Worm (Caenorhabditis elegans) whole organism, midembryonic: ENCODE data around the gene M199.2.

Source experiments
- T22C8.4 ChIP-seq: fragments of 200-800 bp; sonication (Bioruptor generic); IDR thresholded peaks from 2 replicates; pipeline ENCODE4 v1.3.6; 2022; ENCODE audit warnings: missing genetic modification characterization, missing compliant biosample characterization
- cog-1 ChIP-seq: sonication (generic microtip); optimal IDR thresholded peaks from 2 replicates; lab custom pipeline; 2016; ENCODE audit warnings: missing genetic modification characterization, missing compliant biosample characterization
- flt-1 ChIP-seq: fragments of 200-800 bp; sonication (Bioruptor generic); IDR thresholded peaks from 2 replicates; pipeline ENCODE4 v1.3.6; 2022; ENCODE audit warnings: missing genetic modification characterization, missing compliant biosample characterization
- ref-1 ChIP-seq: fragments of 200-800 bp; sonication (Bioruptor generic); conservative IDR thresholded peaks from 2 replicates; pipeline ENCODE4 v1.3.6; 2022; ENCODE audit warnings: missing genetic modification reagents, missing genetic modification characterization, missing compliant biosample characterization
- ztf-23 ChIP-seq: fragments of 200-800 bp; sonication (Bioruptor generic); IDR thresholded peaks from 2 replicates; pipeline ENCODE4 v1.3.6; 2022; ENCODE audit warnings: missing genetic modification reagents, missing genetic modification characterization, missing compliant biosample characterization
- ztf-29 ChIP-seq: fragments of 200-800 bp; sonication (Bioruptor generic); IDR thresholded peaks from 2 replicates; pipeline ENCODE4 v1.3.6; 2022; ENCODE audit warnings: missing genetic modification reagents, missing genetic modification characterization, missing compliant biosample characterization

DNA sequence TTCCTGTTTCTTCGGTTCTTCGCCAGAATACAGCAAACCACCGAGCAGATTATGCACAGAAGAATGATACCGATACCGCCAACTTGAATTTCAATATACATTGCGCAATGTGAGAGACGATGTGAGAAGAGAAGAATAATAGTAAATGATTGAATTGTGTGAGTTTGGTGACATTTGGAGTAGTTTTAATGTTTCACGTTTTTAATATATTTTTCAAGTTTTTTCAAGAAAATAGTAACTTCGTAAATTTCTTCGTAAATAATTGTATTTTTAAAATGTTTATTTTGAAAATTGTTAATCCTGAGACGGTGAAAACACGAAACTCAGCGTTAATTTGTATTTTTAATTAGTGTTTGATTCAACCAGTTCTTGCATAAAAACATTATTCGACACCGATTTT, 4.5 kb downstream of the M199.2 start, which contains the start of gene M199.134:
- TF ChIP-seq ztf-23 (GFP tag; lab: Robert Waterston, UW) (no peak), ref-1 (GFP tag; lab: Robert Waterston, UW) (no peak), flt-1 (GFP tag; lab: Robert Waterston, UW) (no peak), T22C8.4 (GFP tag; lab: Robert Waterston, UW) (no peak), cog-1 (tag; lab: Kevin White, UChicago) (no peak), ztf-29 (no peak)
